Fruit fly (Drosophila melanogaster): ENCODE data around the gene CG2120.

CG2120 gene

DNA sequence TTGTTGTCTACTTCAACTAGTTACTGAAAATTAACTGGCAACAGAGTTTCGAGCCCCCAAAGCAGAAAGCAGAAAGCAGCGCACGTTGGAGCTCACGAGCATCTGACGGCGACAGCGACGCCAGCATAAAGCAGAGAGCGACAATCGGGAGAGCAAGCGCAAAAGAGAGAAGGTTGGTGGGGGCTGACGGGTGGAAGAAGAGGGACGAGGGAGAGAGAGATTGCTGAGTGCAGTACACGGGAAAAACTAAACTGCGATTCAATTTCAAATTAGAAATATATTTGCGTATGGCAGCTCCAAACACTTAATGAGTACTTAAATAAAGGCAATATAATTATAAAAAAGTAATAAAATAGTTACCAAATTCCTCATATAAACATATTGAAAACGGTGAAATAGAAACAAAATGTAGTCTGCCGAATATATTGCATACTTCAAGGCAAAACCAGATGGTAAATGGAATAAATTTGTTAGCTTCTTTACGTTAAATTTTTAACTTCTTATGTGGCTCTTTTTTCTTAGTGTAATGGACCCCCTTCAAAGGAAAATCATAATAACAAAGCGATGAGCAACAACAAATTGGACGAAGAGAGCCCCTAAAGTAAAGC lies 43.4 kb upstream of the CG2120 start (continued):
- TF ChIP-seq Sox14 (GFP tag; optimal IDR thresholded peaks at IDR 0.05) (peak; percentile 92), CG1621 (tag; optimal IDR thresholded peaks at IDR 0.05) (peak; percentile 91), Lpt (GFP tag; optimal IDR thresholded peaks at IDR 0.05) (peak; percentile 93), CG7368 (GFP tag; optimal IDR thresholded peaks at IDR 0.05) (peak; percentile 93), CG9139 (GFP tag; optimal IDR thresholded peaks at IDR 0.05) (peak; percentile 94), Hr4 (GFP tag; optimal IDR thresholded peaks at IDR 0.05) (peak; percentile 94), Eip75B (GFP tag; optimal IDR thresholded peaks at IDR 0.05) (peak; percentile 95), dsx (GFP tag; optimal IDR thresholded peaks at IDR 0.05; ENCODE audit: poor library complexity, severe bottlenecking) (peak; percentile 93), Ets21C (GFP tag; optimal IDR thresholded peaks at IDR 0.05) (peak; percentile 83), Blimp-1 (GFP tag; optimal IDR thresholded peaks at IDR 0.05) (peak; percentile 90), CG31627 (GFP tag; optimal IDR thresholded peaks at IDR 0.05) (peak; percentile 91), net (GFP tag; optimal IDR thresholded peaks at IDR 0.05) (peak; percentile 93), CG34406 (GFP tag; optimal IDR thresholded peaks at IDR 0.05) (peak; percentile 96), Hr38 (GFP tag; optimal IDR thresholded peaks at IDR 0.05) (no peak), Sox15 (GFP tag; optimal IDR thresholded peaks at IDR 0.05) (peak; percentile 92), CG32006 (GFP tag; optimal IDR thresholded peaks at IDR 0.05) (peak; percentile 97), fd85E (GFP tag; optimal IDR thresholded peaks at IDR 0.05) (peak; percentile 68), eg (GFP tag; IDR thresholded peaks at IDR 0.05) (peak; percentile 95)

- TF ChIP-seq vri (GFP tag; optimal IDR thresholded peaks at IDR 0.05) (peak; percentile 42), CG11294 (GFP tag; IDR thresholded peaks at IDR 0.05) (no peak), fkh (GFP tag; optimal IDR thresholded peaks at IDR 0.05) (no peak), CG6792 (GFP tag; optimal IDR thresholded peaks at IDR 0.05) (no peak), Eip75B (GFP tag; optimal IDR thresholded peaks at IDR 0.05) (no peak), eg (GFP tag; IDR thresholded peaks at IDR 0.05) (0 out of 3 replicates have a peak, but pooled peaks have one; percentile 32), CG8119 (GFP tag; IDR thresholded peaks at IDR 0.05) (no peak), CG3919 (GFP tag; optimal IDR thresholded peaks at IDR 0.05) (no peak), CG7368 (GFP tag; optimal IDR thresholded peaks at IDR 0.05) (no peak), fd59A (GFP tag; optimal IDR thresholded peaks at IDR 0.05) (no peak), CG8319 (GFP tag; optimal IDR thresholded peaks at IDR 0.05) (no peak), fd85E (GFP tag; optimal IDR thresholded peaks at IDR 0.05) (no peak), Hr39 (GFP tag; optimal IDR thresholded peaks at IDR 0.05) (no peak), CG6854 (GFP tag; optimal IDR thresholded peaks at IDR 0.05) (no peak), CG11762 (GFP tag; optimal IDR thresholded peaks at IDR 0.05; ENCODE audit: insufficient read depth) (no peak), acj6 (GFP tag; optimal IDR thresholded peaks at IDR 0.05) (no peak), Hr4 (GFP tag; optimal IDR thresholded peaks at IDR 0.05) (peak; percentile 9), Ets96B (tag; optimal IDR thresholded peaks at IDR 0.05) (no peak), pdm3 (GFP tag; optimal IDR thresholded peaks at IDR 0.05) (no peak), Ets21C (GFP tag; optimal IDR thresholded peaks at IDR 0.05) (no peak), CG4318 (GFP tag; optimal IDR thresholded peaks at IDR 0.05) (no peak), CG34406 (GFP tag; optimal IDR thresholded peaks at IDR 0.05) (no peak), Gug (GFP tag; IDR thresholded peaks at IDR 0.05) (no peak), CG15336 (GFP tag; IDR thresholded peaks at IDR 0.05) (no peak), salr (GFP tag; optimal IDR thresholded peaks at IDR 0.05) (no peak), cyc (GFP tag; optimal IDR thresholded peaks at IDR 0.05) (no peak), Smox (GFP tag; optimal IDR thresholded peaks at IDR 0.05) (peak; percentile 45), CG3032 (tag; optimal IDR thresholded peaks at IDR 0.05) (no peak), OdsH (GFP tag; optimal IDR thresholded peaks at IDR 0.05) (no peak), ss (GFP tag; optimal IDR thresholded peaks at IDR 0.05) (no peak), Lpt (GFP tag; optimal IDR thresholded peaks at IDR 0.05) (no peak), Eip78C (GFP tag) (peak; percentile 77), CG9139 (GFP tag; optimal IDR thresholded peaks at IDR 0.05) (peak; percentile 38), dac (GFP tag; optimal IDR thresholded peaks at IDR 0.05) (no peak), CG10631 (GFP tag; optimal IDR thresholded peaks at IDR 0.05) (no peak), Hr38 (GFP tag; optimal IDR thresholded peaks at IDR 0.05) (no peak), Eip93F (GFP tag; optimal IDR thresholded peaks at IDR 0.05) (no peak), Sox102F (GFP tag; optimal IDR thresholded peaks at IDR 0.05) (no peak), achi (GFP tag; optimal IDR thresholded peaks at IDR 0.05) (no peak)
Observed at dm6 chrX:8092893-8093721, 42.5 kb upstream of the CG2120 start.
